Worm (Caenorhabditis elegans) whole organism, L1 larva: ENCODE results near the gene nhr-96.

ENCODE experiments used
- C04F5.9 ChIP-seq: sonication (generic microtip); optimal IDR thresholded peaks from 2 replicates; lab custom pipeline; 2016; ENCODE audit warnings: missing genetic modification characterization, missing compliant biosample characterization
- C34B4.2 ChIP-seq: sonication (generic microtip); optimal IDR thresholded peaks from 2 replicates; lab custom pipeline; 2017; ENCODE audit warnings: mild to moderate bottlenecking, missing genetic modification characterization, missing compliant biosample characterization
- ama-1 ChIP-seq: fragments of 150-350 bp; optimal IDR thresholded peaks from 2 replicates; lab custom pipeline; 2014
- blmp-1 ChIP-seq: fragments of 150-350 bp; optimal IDR thresholded peaks from 2 replicates; lab custom pipeline; 2014; ENCODE audit warnings: missing biosample characterization, missing genetic modification characterization
- ceh-63 ChIP-seq: fragments of 200-800 bp; sonication (Bioruptor generic); optimal IDR thresholded peaks from 2 replicates; lab custom pipeline; 2018; ENCODE audit warnings: mild to moderate bottlenecking, missing genetic modification characterization, missing compliant biosample characterization
- ceh-90 ChIP-seq: sonication (generic microtip); optimal IDR thresholded peaks from 2 replicates; lab custom pipeline; 2016; ENCODE audit warnings: missing genetic modification characterization, missing compliant biosample characterization
- ces-1 ChIP-seq: fragments of 150-350 bp; optimal IDR thresholded peaks from 2 replicates; lab custom pipeline; 2014; ENCODE audit warnings: missing biosample characterization, missing genetic modification reagents, missing genetic modification characterization
- dpl-1 ChIP-seq, 3 experiments: fragments of 150-350 bp in 2 of 3; sonication (generic microtip) in 1 of 3; optimal IDR thresholded peaks; 2 replicates each; lab custom pipeline; 2014 to 2017; ENCODE audit warnings: missing biosample characterization in 3 of 3, missing genetic modification characterization in 3 of 3, missing genetic modification reagents in 3 of 3
- efl-1 ChIP-seq, 4 experiments: fragments of 150-350 bp; optimal IDR thresholded peaks in 3 of 4; peaks in 1 of 4; 1 replicate in 1 of 4; 2 replicates in 3 of 4; lab custom pipeline; 2014; ENCODE audit warnings: missing biosample characterization in 2 of 4, missing genetic modification characterization in 2 of 4, missing genetic modification reagents in 2 of 4
- elt-2 ChIP-seq: sonication (generic microtip); optimal IDR thresholded peaks from 2 replicates; lab custom pipeline; 2016; ENCODE audit warnings: missing genetic modification characterization, mild to moderate bottlenecking, inconsistent platforms, missing compliant biosample characterization, missing genetic modification reagents
- fkh-4 ChIP-seq: sonication (generic microtip); optimal IDR thresholded peaks from 2 replicates; lab custom pipeline; 2016; ENCODE audit warnings: missing compliant biosample characterization, missing genetic modification characterization, borderline replicate concordance
- fos-1 ChIP-seq: fragments of 150-350 bp; optimal IDR thresholded peaks from 2 replicates; lab custom pipeline; 2014; ENCODE audit warnings: missing biosample characterization, missing genetic modification characterization
- grh-1 ChIP-seq: fragments of 200-800 bp; sonication (Bioruptor generic); IDR thresholded peaks from 2 replicates; pipeline ENCODE4 v1.3.6; 2022; ENCODE audit warnings: missing genetic modification reagents, missing genetic modification characterization, missing compliant biosample characterization
- hlh-4 ChIP-seq: sonication (generic microtip); optimal IDR thresholded peaks from 2 replicates; lab custom pipeline; 2016; ENCODE audit warnings: mild to moderate bottlenecking, missing genetic modification characterization, missing compliant biosample characterization
- hpl-2 ChIP-seq: fragments of 150-350 bp; optimal IDR thresholded peaks from 2 replicates; lab custom pipeline; 2014; ENCODE audit warnings: missing biosample characterization, missing genetic modification reagents, missing genetic modification characterization
- irx-1 ChIP-seq: sonication (generic microtip); optimal IDR thresholded peaks from 2 replicates; lab custom pipeline; 2016; ENCODE audit warnings: missing genetic modification characterization, missing compliant biosample characterization
- lin-13 ChIP-seq: fragments of 150-350 bp; optimal IDR thresholded peaks from 2 replicates; lab custom pipeline; 2014; ENCODE audit warnings: missing biosample characterization, missing genetic modification reagents, missing genetic modification characterization
- lin-14 ChIP-seq: fragments of 200-800 bp; sonication (Bioruptor generic); optimal IDR thresholded peaks from 2 replicates; lab custom pipeline; 2018; ENCODE audit warnings: mild to moderate bottlenecking, missing genetic modification characterization, moderate library complexity, missing compliant biosample characterization
- lin-35 ChIP-seq, 2 experiments: fragments of 150-350 bp; optimal IDR thresholded peaks; 2 replicates each; lab custom pipeline; 2014; ENCODE audit warnings: missing biosample characterization in 2 of 2, missing genetic modification characterization in 2 of 2, missing genetic modification reagents in 2 of 2
- lin-39 ChIP-seq: fragments of 150-350 bp; optimal IDR thresholded peaks from 2 replicates; lab custom pipeline; 2014; ENCODE audit warnings: missing biosample characterization, missing genetic modification reagents, missing genetic modification characterization
- lsy-2 ChIP-seq, 2 experiments: fragments of 150-350 bp; optimal IDR thresholded peaks; 2 replicates each; lab custom pipeline; 2014; ENCODE audit warnings: missing biosample characterization in 2 of 2, missing genetic modification characterization in 2 of 2
- mdl-1 ChIP-seq, 2 experiments: fragments of 150-350 bp; optimal IDR thresholded peaks; 2 replicates each; lab custom pipeline; 2014 to 2017; ENCODE audit warnings: missing biosample characterization in 2 of 2, missing genetic modification characterization in 2 of 2, inconsistent platforms in 1 of 2
- mef-2 ChIP-seq: fragments of 150-350 bp; optimal IDR thresholded peaks from 2 replicates; lab custom pipeline; 2014; ENCODE audit warnings: missing biosample characterization, missing genetic modification characterization
- mep-1 ChIP-seq: fragments of 150-350 bp; optimal IDR thresholded peaks from 2 replicates; lab custom pipeline; 2014; ENCODE audit warnings: missing biosample characterization, missing genetic modification characterization
- nhr-11 ChIP-seq: fragments of 150-350 bp; optimal IDR thresholded peaks from 2 replicates; lab custom pipeline; 2014; ENCODE audit warnings: missing biosample characterization, missing genetic modification characterization
- nhr-20 ChIP-seq: sonication (generic microtip); optimal IDR thresholded peaks from 2 replicates; lab custom pipeline; 2016; ENCODE audit warnings: mild to moderate bottlenecking, missing genetic modification characterization, missing compliant biosample characterization
- nhr-28 ChIP-seq: fragments of 150-350 bp; optimal IDR thresholded peaks from 2 replicates; lab custom pipeline; 2014; ENCODE audit warnings: missing biosample characterization, missing genetic modification characterization
- nhr-76 ChIP-seq: sonication (generic microtip); optimal IDR thresholded peaks from 2 replicates; lab custom pipeline; 2017; ENCODE audit warnings: missing biosample characterization, missing genetic modification characterization
- nhr-84 ChIP-seq: sonication (generic microtip); optimal IDR thresholded peaks from 2 replicates; lab custom pipeline; 2017; ENCODE audit warnings: missing biosample characterization, missing genetic modification characterization
- nhr-85 ChIP-seq: sonication (generic microtip); peaks from one replicate; lab custom pipeline; 2016; ENCODE audit warnings: missing genetic modification characterization, inconsistent platforms, missing compliant biosample characterization
- rnt-1 ChIP-seq: sonication (generic microtip); optimal IDR thresholded peaks from 2 replicates; lab custom pipeline; 2016; ENCODE audit warnings: mild to moderate bottlenecking, missing genetic modification characterization, moderate library complexity, missing compliant biosample characterization
- skn-1 ChIP-seq: fragments of 150-350 bp; optimal IDR thresholded peaks from 2 replicates; lab custom pipeline; 2014; ENCODE audit warnings: missing biosample characterization, missing genetic modification characterization
- snu-23 ChIP-seq: sonication (generic microtip); optimal IDR thresholded peaks from 2 replicates; lab custom pipeline; 2016; ENCODE audit warnings: missing genetic modification characterization, missing compliant biosample characterization
- sox-4 ChIP-seq: sonication (generic microtip); optimal IDR thresholded peaks from 2 replicates; lab custom pipeline; 2016; ENCODE audit warnings: missing genetic modification characterization, missing compliant biosample characterization
- sup-37 ChIP-seq: fragments of 200-800 bp; sonication (Bioruptor generic); optimal IDR thresholded peaks from 2 replicates; lab custom pipeline; 2018; ENCODE audit warnings: mild to moderate bottlenecking, missing genetic modification characterization, missing compliant biosample characterization
- tbx-2 ChIP-seq: sonication (generic microtip); optimal IDR thresholded peaks from 2 replicates; lab custom pipeline; 2016; ENCODE audit warnings: missing genetic modification characterization, missing compliant biosample characterization
- unc-130 ChIP-seq: fragments of 150-350 bp; optimal IDR thresholded peaks from 2 replicates; lab custom pipeline; 2017; ENCODE audit warnings: missing biosample characterization, missing genetic modification characterization, inconsistent platforms
- unc-62 ChIP-seq: fragments of 150-350 bp; optimal IDR thresholded peaks from 2 replicates; lab custom pipeline; 2014; ENCODE audit warnings: missing biosample characterization, missing genetic modification reagents, missing genetic modification characterization
- unc-86 ChIP-seq: sonication (generic microtip); optimal IDR thresholded peaks from 2 replicates; lab custom pipeline; 2016; ENCODE audit warnings: missing genetic modification characterization, missing compliant biosample characterization
- unc-98 ChIP-seq: fragments of 200-800 bp; sonication (Bioruptor generic); IDR thresholded peaks from 2 replicates; pipeline ENCODE4 v1.3.6; 2022; ENCODE audit warnings: missing genetic modification characterization, missing compliant biosample characterization
- vab-15 ChIP-seq: sonication (generic microtip); optimal IDR thresholded peaks from 2 replicates; lab custom pipeline; 2017; ENCODE audit warnings: missing genotype, mild to moderate bottlenecking, missing genetic modification characterization, missing compliant biosample characterization
- xbp-1 ChIP-seq: sonication (generic microtip); optimal IDR thresholded peaks from 2 replicates; lab custom pipeline; 2016; ENCODE audit warnings: missing genetic modification characterization, missing compliant biosample characterization
- zag-1 ChIP-seq: fragments of 150-350 bp; optimal IDR thresholded peaks from 2 replicates; lab custom pipeline; 2014; ENCODE audit warnings: missing biosample characterization, missing genetic modification characterization
- ztf-11 ChIP-seq, 2 experiments: sonication (generic microtip); optimal IDR thresholded peaks; 2 replicates each; lab custom pipeline; 2016 to 2017; ENCODE audit warnings: missing genetic modification characterization in 2 of 2, missing biosample characterization in 1 of 2, missing compliant biosample characterization in 1 of 2
- ztf-4 ChIP-seq: fragments of 150-350 bp; optimal IDR thresholded peaks from 2 replicates; lab custom pipeline; 2014; ENCODE audit warnings: missing biosample characterization, missing genetic modification characterization

nhr-96 gene

DNA sequence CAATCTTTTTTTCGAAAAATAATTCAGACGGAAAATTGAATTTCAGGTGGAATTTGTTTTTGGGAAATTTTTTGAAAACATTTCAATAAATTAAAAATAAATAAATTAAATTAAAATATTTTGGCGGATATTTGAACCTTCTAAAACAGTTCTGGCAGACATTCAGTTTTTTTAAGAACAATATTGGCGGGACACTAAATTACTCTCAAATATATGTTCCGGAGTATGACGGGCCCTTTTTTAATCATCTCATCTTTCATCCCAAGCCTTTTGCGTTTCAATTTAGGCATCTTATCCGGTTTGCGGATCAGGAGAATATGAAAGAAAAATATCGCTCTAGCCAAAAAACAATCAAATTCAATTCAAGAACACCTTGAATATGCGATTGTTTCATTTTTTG lies 26.5 kb upstream of the nhr-96 start, which contains the start of gene svh-11:
TSS of gene svh-11 (plus strand) at position 301 of the 400 bp plus-strand sequence.
- TF ChIP-seq C34B4.2 (tag; lab: Kevin White, UChicago), result no peak
- TF ChIP-seq ama-1 (lab: Kevin White, UChicago), result no peak
- TF ChIP-seq ceh-90 (tag; lab: Kevin White, UChicago), result no peak
- no peak for TF ChIP-seq unc-98 (GFP tag; lab: Robert Waterston, UW)
- TF ChIP-seq nhr-76, result no peak
- no peak for TF ChIP-seq C04F5.9 (tag; lab: Kevin White, UChicago)
- no peak for TF ChIP-seq lin-39 (tag; lab: Kevin White, UChicago)
- TF ChIP-seq fkh-4, result no peak

DNA sequence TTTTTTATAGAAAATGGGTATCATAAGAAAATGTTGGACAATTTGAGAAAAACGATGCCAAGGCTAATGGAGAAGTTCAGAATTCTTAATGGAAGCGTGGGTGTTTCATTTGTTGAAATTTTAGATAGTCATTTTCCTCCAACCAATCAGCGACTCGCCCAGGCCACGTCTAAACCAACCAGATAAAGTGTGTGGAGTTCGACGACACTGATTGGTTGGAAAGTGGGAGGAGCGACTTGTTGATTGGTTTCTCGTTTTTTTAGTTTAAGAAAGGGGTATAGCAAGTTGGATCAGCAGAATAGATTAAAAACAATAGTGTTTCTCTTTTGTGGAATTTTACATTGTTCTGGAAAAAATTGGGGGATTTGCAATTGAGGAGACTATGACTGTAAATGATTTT lies 25.8 kb upstream of the nhr-96 start:
- TF ChIP-seq ceh-63 (no peak), sup-37 (GFP tag; lab: Kevin White, UChicago) (no peak), efl-1 (optimal IDR thresholded peaks at IDR 0.05; lab: Kevin White, UChicago) (no peak), efl-1 (GFP tag; optimal IDR thresholded peaks at IDR 0.05 in 1 of 2; lab: Kevin White, UChicago) (no peak), hlh-4 (tag; lab: Kevin White, UChicago) (no peak), lin-39 (tag; lab: Kevin White, UChicago) (no peak), lsy-2 (tag; optimal IDR thresholded peaks at IDR 0.05; lab: Kevin White, UChicago) (no peak), tbx-2 (tag; lab: Kevin White, UChicago) (no peak), mdl-1 (tag; optimal IDR thresholded peaks at IDR 0.05; lab: Kevin White, UChicago) (no peak), rnt-1 (tag; lab: Kevin White, UChicago) (no peak), mep-1 (tag; lab: Kevin White, UChicago) (no peak), unc-86 (tag; lab: Kevin White, UChicago) (no peak), lin-13 (GFP tag; lab: Kevin White, UChicago) (no peak)
- TF ChIP-seq, all 84 proteins: peak for 0

DNA sequence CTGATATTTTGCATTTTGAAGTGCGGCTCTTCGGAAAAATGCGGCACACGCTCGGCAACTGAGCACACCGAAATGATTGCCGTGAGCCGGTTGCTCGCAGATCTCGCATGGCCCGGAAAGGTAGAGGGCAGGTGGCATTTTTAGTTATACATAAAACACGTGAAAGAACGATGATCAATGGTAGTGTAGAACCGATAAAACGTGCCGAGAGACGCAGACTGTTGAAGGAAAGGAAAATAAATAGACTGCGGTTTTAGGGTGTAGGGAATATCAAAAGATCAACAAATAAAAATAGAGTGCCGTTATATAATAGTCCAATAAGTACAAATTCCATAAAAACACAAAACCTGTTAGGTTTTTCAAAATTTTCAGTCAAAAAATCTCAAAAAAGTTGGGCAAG lies 21.3 kb upstream of the nhr-96 start, which contains the start of gene nhr-133:
TSS of gene nhr-133 (minus strand) at position 183 of the 400 bp plus-strand sequence.
- no peak for TF ChIP-seq ztf-11 (tag; optimal IDR thresholded peaks at IDR 0.05; lab: Kevin White, UChicago)
- TF ChIP-seq mef-2 (tag; lab: Kevin White, UChicago), result no peak
- TF ChIP-seq mdl-1 (tag; optimal IDR thresholded peaks at IDR 0.05; lab: Kevin White, UChicago), result peak in 1 of 2 experiments; percentile 62
- peak; percentile 22 for TF ChIP-seq blmp-1 (tag; lab: Kevin White, UChicago)
- TF ChIP-seq nhr-76, result no peak
- TF ChIP-seq lin-35 (GFP tag; optimal IDR thresholded peaks at IDR 0.05; lab: Kevin White, UChicago), result peak in 1 of 2 experiments; percentile 45
- no peak for TF ChIP-seq xbp-1 (tag; lab: Kevin White, UChicago)
- no peak for TF ChIP-seq nhr-28 (tag; lab: Kevin White, UChicago)
- TF ChIP-seq sup-37 (GFP tag; lab: Kevin White, UChicago), result no peak
- TF ChIP-seq unc-130 (tag; lab: Kevin White, UChicago), result no peak
- no peak for TF ChIP-seq ztf-4 (tag; lab: Kevin White, UChicago)
- TF ChIP-seq fos-1 (tag; lab: Kevin White, UChicago), result no peak
- peak in 1 of 2 experiments; percentile 17 for TF ChIP-seq efl-1 (optimal IDR thresholded peaks at IDR 0.05; lab: Kevin White, UChicago)
- no peak for TF ChIP-seq efl-1 (GFP tag; optimal IDR thresholded peaks at IDR 0.05 in 1 of 2; lab: Kevin White, UChicago)
- TF ChIP-seq elt-2 (tag; lab: Kevin White, UChicago), result peak; percentile 9
- TF ChIP-seq nhr-20, result peak; percentile 73
- no peak for TF ChIP-seq sox-4
- no peak for TF ChIP-seq nhr-84 (tag; lab: Kevin White, UChicago)
- peak; percentile 39 for TF ChIP-seq snu-23
- peak in 2 of 3 experiments; percentile 2 to 8 for TF ChIP-seq dpl-1 (GFP tag; optimal IDR thresholded peaks at IDR 0.05; lab: Kevin White, UChicago)
- no peak for TF ChIP-seq ces-1 (GFP tag; lab: Kevin White, UChicago)
- TF ChIP-seq, all 84 proteins: peak for 8

DNA sequence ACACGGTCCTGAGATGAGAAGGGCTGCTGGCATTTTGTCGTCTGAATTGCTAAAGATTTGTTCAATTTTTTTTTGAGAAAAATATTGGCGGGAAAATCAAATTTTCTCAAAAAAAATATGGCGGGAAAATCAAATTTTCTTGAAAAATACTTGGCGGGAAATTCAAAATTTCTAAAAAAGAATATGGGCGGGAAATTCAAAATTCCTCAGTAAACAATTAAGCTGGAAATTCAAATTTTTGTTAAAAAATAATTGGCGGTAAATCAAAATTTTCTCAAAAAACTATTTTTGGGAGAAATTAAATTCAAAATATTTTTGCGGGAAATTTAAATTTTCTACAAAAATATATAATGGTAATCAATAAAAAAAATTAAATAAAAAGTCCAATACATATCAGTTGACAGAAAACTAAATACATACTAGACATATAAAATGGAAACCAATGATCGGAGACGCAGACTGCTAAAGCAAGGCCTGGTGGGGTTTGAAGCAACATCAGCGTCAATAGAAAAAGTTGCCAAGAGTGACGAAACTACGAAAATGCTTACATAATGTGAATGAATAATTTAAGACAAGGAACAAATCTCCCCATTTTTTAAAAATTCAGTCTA lies 18.7 kb upstream of the nhr-96 start, which contains the start of gene nhr-184:
TSS of gene nhr-184 (minus strand) at position 51 of the 611 bp plus-strand sequence.
- TF ChIP-seq vab-15, result no peak
- peak; percentile 2 for TF ChIP-seq blmp-1 (tag; lab: Kevin White, UChicago)
- TF ChIP-seq mep-1 (tag; lab: Kevin White, UChicago), result peak; percentile 0
- no peak for TF ChIP-seq unc-62 (GFP tag; lab: Kevin White, UChicago)
- no peak for TF ChIP-seq nhr-11 (tag; lab: Kevin White, UChicago)
- TF ChIP-seq nhr-85 (tag; lab: Kevin White, UChicago), result no peak
- no peak for TF ChIP-seq unc-130 (tag; lab: Kevin White, UChicago)
- TF ChIP-seq zag-1, result no peak
- no peak for TF ChIP-seq irx-1 (tag; lab: Kevin White, UChicago)
- peak; percentile 36 for TF ChIP-seq nhr-20
- no peak for TF ChIP-seq mdl-1 (tag; optimal IDR thresholded peaks at IDR 0.05; lab: Kevin White, UChicago)
- TF ChIP-seq hpl-2 (GFP tag; lab: Kevin White, UChicago), result no peak
- TF ChIP-seq lin-35 (GFP tag; optimal IDR thresholded peaks at IDR 0.05; lab: Kevin White, UChicago), result peak in 1 of 2 experiments; percentile 16
- TF ChIP-seq skn-1 (tag; lab: Kevin White, UChicago), result peak; percentile 34
- TF ChIP-seq grh-1, result no peak
- peak in 1 of 2 experiments; percentile 14 for TF ChIP-seq lsy-2 (tag; optimal IDR thresholded peaks at IDR 0.05; lab: Kevin White, UChicago)
- TF ChIP-seq lin-14 (GFP tag; lab: Kevin White, UChicago), result no peak
- no peak for TF ChIP-seq C04F5.9 (tag; lab: Kevin White, UChicago)
- no peak for TF ChIP-seq dpl-1 (GFP tag; optimal IDR thresholded peaks at IDR 0.05; lab: Kevin White, UChicago)
